Fruit fly (Drosophila melanogaster) Kc167 (cell line): ENCODE data around the gene CG8564.

Experiments used
- h ChIP-seq: fragments of >200 bp; optimal IDR thresholded peaks from 3 replicates; lab custom pipeline; 2018; ENCODE audit warnings: missing external identifiers
- insv ChIP-seq: fragments of >200 bp; optimal IDR thresholded peaks from 3 replicates; lab custom pipeline; 2018; ENCODE audit warnings: missing external identifiers
- ttk ChIP-seq: sonication (Bioruptor generic); optimal IDR thresholded peaks from 2 replicates; lab custom pipeline; 2017; ENCODE audit warnings: missing external identifiers

DNA sequence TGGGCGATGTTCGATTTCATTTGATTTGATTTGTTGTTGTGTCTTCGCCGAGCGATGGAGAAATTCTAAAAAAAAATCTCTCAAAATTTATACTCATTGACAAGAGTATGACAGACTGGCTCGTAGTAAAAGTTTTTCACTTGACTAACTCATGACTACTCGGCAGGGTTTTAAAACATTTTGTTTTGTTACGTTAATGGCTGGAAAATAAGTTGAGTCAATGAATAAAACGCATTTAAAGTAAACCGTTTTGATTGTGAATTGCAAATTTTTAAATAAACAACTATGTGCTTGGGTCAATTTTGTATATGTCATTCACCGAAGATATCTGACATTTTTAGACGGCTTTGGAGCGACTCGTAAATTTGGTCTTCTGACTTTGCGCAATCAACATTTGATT lies 16.4 kb upstream of the CG8564 start, which contains the start of gene CG8560:
- TF ChIP-seq ttk (lab: Kevin White, UChicago), result no peak
- no peak for TF ChIP-seq h (lab: Kevin White, UChicago)
- no peak for TF ChIP-seq insv (lab: Kevin White, UChicago)
